Fruit fly (Drosophila melanogaster) whole organism, embryonic: Measurements from ENCODE around the gene CG15418.

Experiments used
- Atf3 ChIP-seq: fragments of 200-800 bp; sonication (Bioruptor generic); optimal IDR thresholded peaks from 3 replicates; lab custom pipeline; 2016; ENCODE audit warnings: missing biosample characterization, missing genetic modification characterization
- Bdp1 ChIP-seq: fragments of 200-800 bp; sonication (Bioruptor generic); optimal IDR thresholded peaks from 3 replicates; lab custom pipeline; 2016; ENCODE audit warnings: missing biosample characterization, missing genetic modification characterization
- CG10654 ChIP-seq: fragments of 200-800 bp; sonication (Bioruptor generic); optimal IDR thresholded peaks from 2 replicates; lab custom pipeline; 2016; ENCODE audit warnings: missing biosample characterization, missing genetic modification characterization
- CG12155 ChIP-seq: fragments of 200-800 bp; sonication (Bioruptor generic); optimal IDR thresholded peaks from 3 replicates; lab custom pipeline; 2016; ENCODE audit warnings: missing biosample characterization, missing genetic modification characterization
- CG12236 ChIP-seq: fragments of 200-800 bp; sonication (Bioruptor generic); optimal IDR thresholded peaks from 2 replicates; lab custom pipeline; 2016; ENCODE audit warnings: missing biosample characterization, missing genetic modification characterization
- CG12659 ChIP-seq: fragments of 200-800 bp; sonication (Bioruptor generic); optimal IDR thresholded peaks from 3 replicates; lab custom pipeline; 2017; ENCODE audit warnings: mild to moderate bottlenecking, missing biosample characterization, missing genetic modification reagents, missing genetic modification characterization
- CG13624 ChIP-seq: fragments of 200-800 bp; sonication (Bioruptor generic); optimal IDR thresholded peaks from 2 replicates; lab custom pipeline; 2016; ENCODE audit warnings: missing biosample characterization, missing genetic modification characterization
- CG14667 ChIP-seq: fragments of 200-800 bp; sonication (Bioruptor generic); IDR thresholded peaks from 2 replicates; pipeline ENCODE4 v1.3.6; 2022; ENCODE audit warnings: missing biosample characterization, missing genetic modification characterization
- CG16863 ChIP-seq: fragments of 200-800 bp; sonication (Bioruptor generic); optimal IDR thresholded peaks from 3 replicates; lab custom pipeline; 2016; ENCODE audit warnings: missing biosample characterization, missing genetic modification characterization
- CG1832 ChIP-seq: fragments of 200-800 bp; sonication (Bioruptor generic); optimal IDR thresholded peaks from 2 replicates; lab custom pipeline; 2017; ENCODE audit warnings: missing biosample characterization, mild to moderate bottlenecking, missing genetic modification characterization, inconsistent platforms
- CG18764 ChIP-seq: fragments of 200-800 bp; sonication (Bioruptor generic); optimal IDR thresholded peaks from 3 replicates; lab custom pipeline; 2016; ENCODE audit warnings: missing biosample characterization, missing genetic modification characterization
- CG33213 ChIP-seq: fragments of 200-800 bp; sonication (Bioruptor generic); optimal IDR thresholded peaks from 3 replicates; lab custom pipeline; 2016; ENCODE audit warnings: missing biosample characterization, missing genetic modification characterization
- CG4707 ChIP-seq: fragments of 200-800 bp; sonication (Bioruptor generic); optimal IDR thresholded peaks from 2 replicates; lab custom pipeline; 2018; ENCODE audit warnings: missing biosample characterization, mild to moderate bottlenecking, missing genetic modification characterization, moderate library complexity
- CG6683 ChIP-seq: fragments of 200-800 bp; sonication (Bioruptor generic); optimal IDR thresholded peaks from 2 replicates; lab custom pipeline; 2017; ENCODE audit warnings: missing biosample characterization, mild to moderate bottlenecking, missing genetic modification characterization, missing genetic modification reagents
- CG6791 ChIP-seq: fragments of 200-800 bp; sonication (Bioruptor generic); IDR thresholded peaks from 3 replicates; pipeline ENCODE4 v1.3.6; 2022; ENCODE audit warnings: missing biosample characterization, missing genetic modification characterization; ENCODE audit not compliant: partially characterized antibody
- CG8359 ChIP-seq: fragments of 200-800 bp; sonication (Bioruptor generic); optimal IDR thresholded peaks from 2 replicates; lab custom pipeline; 2017; ENCODE audit warnings: missing biosample characterization, mild to moderate bottlenecking, missing genetic modification characterization, borderline replicate concordance
- CG8478 ChIP-seq: fragments of >200 bp; optimal IDR thresholded peaks from 2 replicates; lab custom pipeline; 2018
- CG8944 ChIP-seq: fragments of 200-800 bp; sonication (Bioruptor generic); optimal IDR thresholded peaks from 3 replicates; lab custom pipeline; 2016; ENCODE audit warnings: missing biosample characterization, missing genetic modification characterization
- CG9215 ChIP-seq: fragments of 200-800 bp; sonication (Bioruptor generic); IDR thresholded peaks from 2 replicates; pipeline ENCODE4 v1.3.6; 2022; ENCODE audit warnings: missing biosample characterization, missing genetic modification characterization
- CG9817 ChIP-seq: fragments of 200-800 bp; sonication (Bioruptor generic); optimal IDR thresholded peaks from 2 replicates; lab custom pipeline; 2018; ENCODE audit warnings: missing biosample characterization, mild to moderate bottlenecking, missing genetic modification characterization, moderate library complexity
- Dfd ChIP-seq, 2 experiments: fragments of >200 bp; optimal IDR thresholded peaks; 2 replicates each; lab custom pipeline; 2017; ENCODE audit warnings: missing biosample characterization in 2 of 2, missing genetic modification characterization in 2 of 2
- Dip3 ChIP-seq: fragments of 200-800 bp; sonication (Bioruptor generic); optimal IDR thresholded peaks from 3 replicates; lab custom pipeline; 2016; ENCODE audit warnings: missing biosample characterization, missing genetic modification characterization
- Dref ChIP-seq: fragments of 200-800 bp; sonication (Bioruptor generic); IDR thresholded peaks from 2 replicates; pipeline ENCODE4 v1.3.6; 2022; ENCODE audit warnings: missing biosample characterization, missing genetic modification characterization
- E2f2 ChIP-seq: fragments of 200-800 bp; sonication (Bioruptor generic); IDR thresholded peaks from 2 replicates; pipeline ENCODE4 v1.3.6; 2022; ENCODE audit warnings: missing biosample characterization, missing genetic modification characterization
- Hr51 ChIP-seq, 2 experiments: fragments of 200-800 bp; sonication (Bioruptor generic); optimal IDR thresholded peaks; 2 replicates in 1 of 2; 3 replicates in 1 of 2; lab custom pipeline; 2016 to 2018; ENCODE audit warnings: missing biosample characterization in 2 of 2, missing genetic modification characterization in 2 of 2, mild to moderate bottlenecking in 1 of 2, moderate library complexity in 1 of 2
- Kr ChIP-seq: fragments of 200-800 bp; sonication (Bioruptor generic); optimal IDR thresholded peaks from 2 replicates; lab custom pipeline; 2017; ENCODE audit warnings: missing biosample characterization, mild to moderate bottlenecking, missing genetic modification characterization
- Med ChIP-seq: fragments of 200-800 bp; sonication (Bioruptor generic); peaks from one replicate; lab custom pipeline; 2016; ENCODE audit warnings: missing biosample characterization, missing genetic modification characterization, mild to moderate bottlenecking, inconsistent platforms, moderate library complexity
- NfI ChIP-seq: fragments of 200-800 bp; sonication (Bioruptor generic); optimal IDR thresholded peaks from 3 replicates; lab custom pipeline; 2018; ENCODE audit warnings: missing biosample characterization, mild to moderate bottlenecking, missing genetic modification characterization, moderate library complexity
- Opbp ChIP-seq: fragments of 200-800 bp; sonication (Bioruptor generic); IDR thresholded peaks from 3 replicates; pipeline ENCODE4 v1.3.6; 2022; ENCODE audit warnings: missing biosample characterization, missing genetic modification characterization; ENCODE audit not compliant: partially characterized antibody
- Pdp1 ChIP-seq, 2 experiments: fragments of 200-800 bp; sonication (Bioruptor generic); optimal IDR thresholded peaks; 3 replicates each; lab custom pipeline; 2016; ENCODE audit warnings: missing biosample characterization in 2 of 2, missing genetic modification characterization in 2 of 2, mild to moderate bottlenecking in 1 of 2, moderate library complexity in 1 of 2
- Sox102F ChIP-seq: fragments of 200-800 bp; sonication (Bioruptor generic); optimal IDR thresholded peaks from 2 replicates; lab custom pipeline; 2018; ENCODE audit warnings: missing biosample characterization, mild to moderate bottlenecking, missing genetic modification characterization, moderate library complexity
- Xbp1 ChIP-seq: fragments of 200-800 bp; sonication (Bioruptor generic); optimal IDR thresholded peaks from 3 replicates; lab custom pipeline; 2016; ENCODE audit warnings: missing biosample characterization, mild to moderate bottlenecking, missing genetic modification characterization
- Xrp1 ChIP-seq: fragments of 200-800 bp; sonication (Bioruptor generic); IDR thresholded peaks from 2 replicates; pipeline ENCODE4 v1.3.6; 2022; ENCODE audit warnings: missing biosample characterization, missing genetic modification characterization
- ab ChIP-seq: fragments of 200-800 bp; sonication (Bioruptor generic); optimal IDR thresholded peaks from 2 replicates; lab custom pipeline; 2016; ENCODE audit warnings: missing biosample characterization, missing genetic modification characterization
- br ChIP-seq: fragments of >200 bp; optimal IDR thresholded peaks from 2 replicates; lab custom pipeline; 2017
- dysf ChIP-seq: fragments of 200-800 bp; sonication (Bioruptor generic); IDR thresholded peaks from 3 replicates; pipeline ENCODE4 v1.3.6; 2022; ENCODE audit warnings: missing biosample characterization, missing genetic modification characterization
- fd3F ChIP-seq: fragments of 200-800 bp; sonication (Bioruptor generic); optimal IDR thresholded peaks from 2 replicates; lab custom pipeline; 2018; ENCODE audit warnings: missing biosample characterization, mild to moderate bottlenecking, missing genetic modification characterization, moderate library complexity
- fd96Cb ChIP-seq: fragments of 200-800 bp; sonication (Bioruptor generic); optimal IDR thresholded peaks from 2 replicates; lab custom pipeline; 2018; ENCODE audit warnings: missing biosample characterization, mild to moderate bottlenecking, missing genetic modification characterization, moderate library complexity
- fu2 ChIP-seq: fragments of 200-800 bp; sonication (Bioruptor generic); optimal IDR thresholded peaks from 2 replicates; lab custom pipeline; 2016; ENCODE audit warnings: missing biosample characterization, missing genetic modification characterization
- gt ChIP-seq: fragments of 200-800 bp; sonication (Bioruptor generic); IDR thresholded peaks from 2 replicates; pipeline ENCODE4 v1.3.6; 2022; ENCODE audit warnings: missing biosample characterization, missing genetic modification characterization
- insv ChIP-seq, 2 experiments: fragments of 200-800 bp; sonication (Bioruptor generic); optimal IDR thresholded peaks; 3 replicates each; lab custom pipeline; 2016 to 2018; ENCODE audit warnings: missing biosample characterization in 2 of 2, missing genetic modification characterization in 2 of 2
- org-1 ChIP-seq: fragments of 200-800 bp; sonication (Bioruptor generic); optimal IDR thresholded peaks from 2 replicates; lab custom pipeline; 2017; ENCODE audit warnings: missing biosample characterization, missing genetic modification characterization
- peb ChIP-seq: fragments of 200-800 bp; sonication (Bioruptor generic); IDR thresholded peaks from 2 replicates; pipeline ENCODE4 v1.3.6; 2022; ENCODE audit warnings: missing biosample characterization, missing genetic modification characterization
- rib ChIP-seq: fragments of 200-800 bp; sonication (Bioruptor generic); IDR thresholded peaks from 2 replicates; pipeline ENCODE4 v1.3.6; 2022; ENCODE audit warnings: missing biosample characterization, missing genetic modification characterization
- ro ChIP-seq: fragments of 200-800 bp; sonication (Bioruptor generic); IDR thresholded peaks from 2 replicates; pipeline ENCODE4 v1.3.6; 2022; ENCODE audit warnings: missing biosample characterization, missing genetic modification characterization
- sens-2 ChIP-seq: fragments of 200-800 bp; sonication (Bioruptor generic); IDR thresholded peaks from 2 replicates; pipeline ENCODE4 v1.3.6; 2022; ENCODE audit warnings: missing biosample characterization, missing genetic modification characterization
- sqz ChIP-seq: fragments of 200-800 bp; sonication (Bioruptor generic); optimal IDR thresholded peaks from 3 replicates; lab custom pipeline; 2018; ENCODE audit warnings: missing biosample characterization, mild to moderate bottlenecking, missing genetic modification characterization
- stc ChIP-seq: fragments of 200-800 bp; sonication (Bioruptor generic); IDR thresholded peaks from 2 replicates; pipeline ENCODE4 v1.3.6; 2022; ENCODE audit warnings: missing biosample characterization, missing genetic modification characterization
- wor ChIP-seq: fragments of 200-800 bp; sonication (Bioruptor generic); IDR thresholded peaks from 2 replicates; pipeline ENCODE4 v1.3.6; 2022; ENCODE audit warnings: missing biosample characterization, missing genetic modification characterization
- zen2 ChIP-seq: fragments of 200-800 bp; sonication (Bioruptor generic); IDR thresholded peaks from 3 replicates; pipeline ENCODE4 v1.3.6; 2022; ENCODE audit warnings: missing biosample characterization, missing genetic modification characterization; ENCODE audit not compliant: partially characterized antibody

The CG15418 gene

DNA sequence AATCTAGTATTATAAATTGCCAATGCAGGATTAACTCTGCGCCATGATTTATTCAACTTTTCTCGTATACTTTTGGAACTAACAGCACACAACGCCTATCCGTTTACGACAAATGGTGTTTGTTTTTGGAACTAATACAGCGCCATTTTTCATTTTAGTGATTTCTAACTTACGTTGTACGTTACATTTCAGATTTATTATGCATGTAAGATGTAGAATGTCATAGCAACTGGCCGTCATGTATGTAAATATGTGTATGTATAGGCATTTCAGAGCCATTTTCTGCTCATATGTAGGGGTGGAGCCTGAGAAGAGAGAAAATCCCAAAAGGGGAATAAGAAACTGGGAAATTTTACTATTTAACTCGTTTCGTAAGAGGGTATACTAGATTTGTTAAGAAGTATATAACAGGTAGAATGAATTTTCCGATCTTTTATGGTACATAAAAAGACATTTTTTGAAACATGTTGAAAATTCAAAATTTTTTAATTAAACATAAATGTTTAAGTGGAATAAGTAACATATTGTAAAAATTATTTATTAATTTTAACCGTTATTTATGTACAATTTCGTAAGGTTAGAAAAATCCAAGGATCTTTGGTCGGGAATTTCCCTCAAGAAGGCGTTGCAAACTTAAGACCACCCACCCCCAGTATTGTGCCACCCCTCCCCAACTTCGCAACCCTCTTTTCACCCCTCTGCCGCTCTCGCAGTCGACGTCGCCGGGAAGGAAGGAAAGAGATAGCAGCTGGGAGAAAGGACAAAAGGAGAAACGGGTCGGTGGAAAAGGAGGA, 36.0 kb upstream of the CG15418 start:
- peak in 1 of 2 experiments; percentile 75 for TF ChIP-seq insv (GFP tag; optimal IDR thresholded peaks at IDR 0.05; lab: Kevin White, UChicago)
- TF ChIP-seq Xrp1: no peak; the same call in 1 of the 2 replicates
- peak; percentile 26 for TF ChIP-seq Dip3 (GFP tag; lab: Kevin White, UChicago)
- no peak for TF ChIP-seq fd96Cb (tag; lab: Kevin White, UChicago)
- no peak for TF ChIP-seq CG8478 (lab: Kevin White, UChicago)
- no peak for TF ChIP-seq sqz (GFP tag; lab: Kevin White, UChicago)
- TF ChIP-seq Pdp1 (GFP tag; optimal IDR thresholded peaks at IDR 0.05; lab: Kevin White, UChicago): peak; percentile 50 to 74
- TF ChIP-seq sens-2: no peak
- no peak for TF ChIP-seq CG9215 (GFP tag; lab: Robert Waterston, UW)
- no peak for TF ChIP-seq CG14667 (GFP tag; lab: Robert Waterston, UW)
- no peak for TF ChIP-seq zen2 (GFP tag; lab: Robert Waterston, UW)
- peak; percentile 70 for TF ChIP-seq CG13624
- no peak for TF ChIP-seq Atf3 (GFP tag; lab: Kevin White, UChicago)
- no peak for TF ChIP-seq Dfd (GFP tag; optimal IDR thresholded peaks at IDR 0.05; lab: Kevin White, UChicago)
- TF ChIP-seq CG4707: no peak
- TF ChIP-seq peb (GFP tag; lab: Robert Waterston, UW): no peak
- no peak for TF ChIP-seq wor
- peak; percentile 36 for TF ChIP-seq CG18764
- TF ChIP-seq NfI (GFP tag; lab: Kevin White, UChicago): peak; percentile 59
- TF ChIP-seq CG33213 (GFP tag; lab: Kevin White, UChicago): peak; percentile 86
- peak; percentile 51 for TF ChIP-seq CG9817 (tag; lab: Kevin White, UChicago)
- TF ChIP-seq dysf: peak; percentile 3; the same call in 1 of the 3 replicates
- TF ChIP-seq Med (GFP tag; lab: Kevin White, UChicago): peak; percentile 96
- peak; percentile 73 for TF ChIP-seq CG1832 (GFP tag; lab: Kevin White, UChicago)
- no peak for TF ChIP-seq Bdp1
- 0 out of 2 replicates have a peak, but pooled peaks have one; percentile 17 for TF ChIP-seq stc
- no peak for TF ChIP-seq org-1 (GFP tag; lab: Kevin White, UChicago)
- peak; percentile 55 for TF ChIP-seq CG10654
- no peak for TF ChIP-seq rib (GFP tag; lab: Robert Waterston, UW)
- no peak for TF ChIP-seq fd3F (GFP tag; lab: Kevin White, UChicago)
- no peak for TF ChIP-seq fu2 (GFP tag; lab: Kevin White, UChicago)
- peak; percentile 32 for TF ChIP-seq Sox102F
- TF ChIP-seq Dref: no peak
- no peak for TF ChIP-seq ro (GFP tag; lab: Robert Waterston, UW)
- TF ChIP-seq CG16863 (GFP tag; lab: Kevin White, UChicago): peak; percentile 59
- TF ChIP-seq Kr: no peak
- TF ChIP-seq Opbp (GFP tag; lab: Robert Waterston, UW): peak; percentile 69
- no peak for TF ChIP-seq CG6683 (GFP tag; lab: Kevin White, UChicago)
- TF ChIP-seq CG8359 (GFP tag; lab: Kevin White, UChicago): no peak
- TF ChIP-seq br: no peak
- peak; percentile 77 for TF ChIP-seq Xbp1 (GFP tag; lab: Kevin White, UChicago)
- TF ChIP-seq Hr51 (GFP tag; optimal IDR thresholded peaks at IDR 0.05; lab: Kevin White, UChicago): peak in 1 of 2 experiments; percentile 19
- TF ChIP-seq CG12236 (GFP tag; lab: Kevin White, UChicago): peak; percentile 18
- no peak for TF ChIP-seq gt
- TF ChIP-seq CG6791 (GFP tag; lab: Robert Waterston, UW): peak; percentile 46; the same call in 2 of the 3 replicates
- peak; percentile 35 for TF ChIP-seq CG12155
- TF ChIP-seq CG12659: peak; percentile 32
- TF ChIP-seq ab: no peak
- no peak for TF ChIP-seq CG8944 (GFP tag; lab: Kevin White, UChicago)
- peak; percentile 53 for TF ChIP-seq E2f2 (GFP tag; lab: Robert Waterston, UW)
